Worm (Caenorhabditis elegans) whole organism, L1 larva: ENCODE results near the gene nhr-271.
A peak's percentile ranks its signal among the peaks of the same experiment; 100 is the strongest.

Source experiments
- nhr-19 ChIP-seq: fragments of 200-800 bp; sonication (Bioruptor generic); conservative IDR thresholded peaks from 2 replicates; pipeline ENCODE4 v1.3.6; 2022; ENCODE audit warnings: missing genetic modification characterization, missing compliant biosample characterization
- tbx-2 ChIP-seq: sonication (generic microtip); optimal IDR thresholded peaks from 2 replicates; lab custom pipeline; 2016; ENCODE audit warnings: missing genetic modification characterization, missing compliant biosample characterization

ce11 chrV:16592947-16593791 is 12.8 kb upstream of the nhr-271 start:
- TF ChIP-seq tbx-2 (no peak), nhr-19 (GFP tag; lab: Robert Waterston, UW) (peak; percentile 9; the same call in 1 of the 2 replicates)
